Worm (Caenorhabditis elegans) whole organism, midembryonic: Measurements from ENCODE around the gene M162.5.

Experiments used
- T22C8.4 ChIP-seq: fragments of 200-800 bp; sonication (Bioruptor generic); IDR thresholded peaks from 2 replicates; pipeline ENCODE4 v1.3.6; 2022; ENCODE audit warnings: missing genetic modification characterization, missing compliant biosample characterization
- cog-1 ChIP-seq: sonication (generic microtip); optimal IDR thresholded peaks from 2 replicates; lab custom pipeline; 2016; ENCODE audit warnings: missing genetic modification characterization, missing compliant biosample characterization
- flt-1 ChIP-seq: fragments of 200-800 bp; sonication (Bioruptor generic); IDR thresholded peaks from 2 replicates; pipeline ENCODE4 v1.3.6; 2022; ENCODE audit warnings: missing genetic modification characterization, missing compliant biosample characterization
- klf-2 ChIP-seq: fragments of 200-800 bp; sonication (Bioruptor generic); conservative IDR thresholded peaks from 2 replicates; pipeline ENCODE4 v1.3.6; 2022; ENCODE audit warnings: missing genetic modification reagents, missing genetic modification characterization, missing compliant biosample characterization
- med-1 ChIP-seq: sonication (generic microtip); optimal IDR thresholded peaks from 2 replicates; lab custom pipeline; 2017; ENCODE audit warnings: missing genetic modification characterization, mild to moderate bottlenecking, missing compliant biosample characterization, antibody characterized with exemption, missing genetic modification reagents; ENCODE audit not compliant: insufficient read depth
- ref-1 ChIP-seq: fragments of 200-800 bp; sonication (Bioruptor generic); conservative IDR thresholded peaks from 2 replicates; pipeline ENCODE4 v1.3.6; 2022; ENCODE audit warnings: missing genetic modification reagents, missing genetic modification characterization, missing compliant biosample characterization
- tab-1 ChIP-seq: fragments of 200-800 bp; sonication (Bioruptor generic); IDR thresholded peaks from 2 replicates; pipeline ENCODE4 v1.3.6; 2022; ENCODE audit warnings: missing genetic modification characterization, missing compliant biosample characterization
- ztf-23 ChIP-seq: fragments of 200-800 bp; sonication (Bioruptor generic); IDR thresholded peaks from 2 replicates; pipeline ENCODE4 v1.3.6; 2022; ENCODE audit warnings: missing genetic modification reagents, missing genetic modification characterization, missing compliant biosample characterization
- ztf-29 ChIP-seq: fragments of 200-800 bp; sonication (Bioruptor generic); IDR thresholded peaks from 2 replicates; pipeline ENCODE4 v1.3.6; 2022; ENCODE audit warnings: missing genetic modification reagents, missing genetic modification characterization, missing compliant biosample characterization

- TF ChIP-seq ztf-23 (GFP tag; lab: Robert Waterston, UW) (no peak), flt-1 (GFP tag; lab: Robert Waterston, UW) (no peak), cog-1 (tag; lab: Kevin White, UChicago) (no peak), klf-2 (GFP tag; lab: Robert Waterston, UW) (no peak), ztf-29 (GFP tag; lab: Robert Waterston, UW) (no peak), ref-1 (GFP tag; lab: Robert Waterston, UW) (no peak), tab-1 (GFP tag; lab: Robert Waterston, UW) (no peak), T22C8.4 (GFP tag; lab: Robert Waterston, UW) (no peak), med-1 (GFP tag; lab: Kevin White, UChicago) (no peak)
Observed at ce11 chrV:19790248-19790647, 29.4 kb downstream of the M162.5 start.
